Worm (Caenorhabditis elegans): Measurements from ENCODE around the gene sru-18.

DNA sequence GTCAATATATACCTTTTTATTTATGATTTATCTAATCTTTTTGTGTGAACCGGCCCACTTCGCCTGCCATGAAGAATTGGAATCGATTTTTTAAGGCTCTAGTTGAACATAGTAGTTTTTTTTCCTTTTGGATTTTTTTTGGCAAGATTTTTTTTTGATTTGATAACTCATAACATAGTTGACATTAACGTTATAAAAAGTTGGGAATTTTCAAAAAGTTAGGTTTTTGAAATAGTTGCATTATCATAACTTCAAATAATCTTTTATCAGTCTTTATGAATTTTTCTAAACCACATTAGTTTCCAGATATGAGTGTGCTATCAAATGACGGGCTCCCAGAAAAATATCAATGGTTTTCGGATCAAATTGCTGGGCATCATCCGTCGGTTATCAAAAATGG lies 45.8 kb downstream of the sru-18 start, which contains the start of gene ipmk-1:
- TF ChIP-seq cog-1 (tag; optimal IDR thresholded peaks at IDR 0.05), result no peak
- no peak for TF ChIP-seq T22C8.4 (GFP tag; IDR thresholded peaks at IDR 0.05)
- TF ChIP-seq ztf-23 (GFP tag; IDR thresholded peaks at IDR 0.05), result no peak
- TF ChIP-seq flt-1 (GFP tag; IDR thresholded peaks at IDR 0.05), result no peak
- no peak for TF ChIP-seq med-1 (GFP tag; optimal IDR thresholded peaks at IDR 0.05; ENCODE audit: insufficient read depth)
- no peak for TF ChIP-seq ztf-29 (GFP tag; IDR thresholded peaks at IDR 0.05)
- no peak for TF ChIP-seq klf-2 (GFP tag; conservative IDR thresholded peaks at IDR 0.05)
